Worm (Caenorhabditis elegans): ENCODE results near the gene tbc-16.

tbc-16 gene

DNA sequence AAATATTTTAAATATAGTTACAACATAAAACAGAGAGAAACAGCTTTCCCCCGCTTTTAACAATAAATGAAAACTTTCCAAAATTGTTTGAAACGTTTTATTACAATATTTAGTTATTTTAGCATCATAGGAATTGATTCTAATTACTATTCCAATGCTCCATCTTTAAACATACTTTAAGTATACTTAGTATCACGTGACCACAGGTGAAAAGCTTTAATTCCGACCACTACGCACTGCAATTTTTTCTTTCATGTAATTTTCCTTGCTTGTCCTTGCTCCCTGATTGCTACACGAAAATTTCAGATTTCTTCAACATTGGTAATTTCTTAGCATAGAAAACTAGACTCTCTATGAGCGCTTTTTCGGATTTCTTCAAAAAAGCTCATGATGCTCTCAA, at the start of gene tbc-16:
TSS of gene tbc-16 (plus strand) at position 301 of the 400 bp plus-strand sequence.
- no peak for TF ChIP-seq athp-1 (tag; optimal IDR thresholded peaks at IDR 0.05)
- TF ChIP-seq ceh-27 (GFP tag; optimal IDR thresholded peaks at IDR 0.05), result no peak
- no peak for TF ChIP-seq nhr-80 (tag; optimal IDR thresholded peaks at IDR 0.05)
- TF ChIP-seq ekl-4 (GFP tag; IDR thresholded peaks at IDR 0.05), result no peak
- no peak for TF ChIP-seq egl-44 (GFP tag; IDR thresholded peaks at IDR 0.05)
- TF ChIP-seq egl-18 (GFP tag; IDR thresholded peaks at IDR 0.05), result no peak
- no peak for TF ChIP-seq ets-4 (GFP tag; optimal IDR thresholded peaks at IDR 0.05)
- TF ChIP-seq rcor-1 (GFP tag; IDR thresholded peaks at IDR 0.05), result no peak
- TF ChIP-seq dpl-1 (GFP tag; optimal IDR thresholded peaks at IDR 0.05), result no peak
- no peak for TF ChIP-seq atf-7 (tag; optimal IDR thresholded peaks at IDR 0.05)
- TF ChIP-seq Y53G8AR.9 (GFP tag; conservative IDR thresholded peaks at IDR 0.05), result no peak
- TF ChIP-seq Y95B8A.8 (GFP tag; IDR thresholded peaks at IDR 0.05), result no peak
- TF ChIP-seq ama-1 (optimal IDR thresholded peaks at IDR 0.05), result no peak
- no peak for TF ChIP-seq ama-1 (GFP tag; optimal IDR thresholded peaks at IDR 0.05)
- TF ChIP-seq F49E8.2 (tag; optimal IDR thresholded peaks at IDR 0.05; ENCODE audit: insufficient read depth), result no peak
- no peak for TF ChIP-seq F37B4.10 (GFP tag; IDR thresholded peaks at IDR 0.05)
- TF ChIP-seq nhr-90 (tag; optimal IDR thresholded peaks at IDR 0.05), result no peak
- TF ChIP-seq lin-26 (GFP tag; IDR thresholded peaks at IDR 0.05), result no peak

DNA sequence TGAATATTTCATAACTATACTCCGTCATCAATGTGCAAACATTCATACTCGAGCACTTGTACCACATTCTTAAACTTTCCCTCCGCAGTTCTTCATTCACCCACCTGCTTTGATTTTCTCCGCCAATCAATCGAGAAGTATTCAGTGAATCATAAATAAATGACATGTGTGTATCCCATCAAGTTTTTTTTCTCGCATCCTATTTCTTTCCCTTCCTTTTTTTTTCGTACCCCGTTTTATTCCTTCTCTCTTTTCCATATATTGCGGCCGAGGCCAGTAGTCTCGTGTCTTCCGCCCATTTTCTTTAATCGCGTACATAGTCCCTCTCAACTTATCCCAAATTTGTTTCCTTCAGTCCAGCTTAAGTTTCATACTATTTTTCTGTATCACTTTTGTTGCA, 48.4 kb upstream of the tbc-16 start, which contains the start of gene atat-2:
TSS of gene atat-2 (plus strand) at position 398 of the 400 bp plus-strand sequence.
- TF ChIP-seq nhr-179 (tag; optimal IDR thresholded peaks at IDR 0.05) (no peak), F55B11.4 (tag; optimal IDR thresholded peaks at IDR 0.05; ENCODE audit: borderline replicate concordance, insufficient read depth) (no peak), repo-1 (tag; optimal IDR thresholded peaks at IDR 0.05) (no peak), Y53F4B.3 (GFP tag; IDR thresholded peaks at IDR 0.05) (no peak), ceh-91 (GFP tag; IDR thresholded peaks at IDR 0.05) (no peak), nhr-80 (tag; optimal IDR thresholded peaks at IDR 0.05) (no peak), cebp-1 (GFP tag; IDR thresholded peaks at IDR 0.05) (no peak), cebp-1 (tag; optimal IDR thresholded peaks at IDR 0.05) (peak; percentile 4), bed-1 (GFP tag; IDR thresholded peaks at IDR 0.05) (no peak)

DNA sequence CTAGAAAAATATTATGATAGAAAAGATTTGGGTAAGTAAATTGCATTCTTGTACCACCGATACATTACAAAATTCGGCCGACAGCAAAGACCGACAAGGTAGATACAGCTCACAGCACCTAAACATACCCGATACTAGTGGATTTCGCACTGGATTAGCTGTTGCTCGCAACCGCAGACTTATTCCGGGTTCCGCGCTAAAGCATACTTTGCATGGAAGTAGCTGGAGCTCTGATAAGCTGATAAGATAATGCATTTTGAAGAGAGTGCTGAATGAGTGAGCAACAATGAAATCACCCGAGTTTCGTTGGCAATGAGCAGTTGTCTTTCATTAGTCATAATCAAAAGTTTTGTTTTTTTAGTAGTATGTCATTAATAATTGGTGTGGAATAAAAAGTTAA, 46.7 kb upstream of the tbc-16 start:
- TF ChIP-seq nhr-90 (tag; optimal IDR thresholded peaks at IDR 0.05) (no peak), zfh-2 (GFP tag; conservative IDR thresholded peaks at IDR 0.05) (no peak), hsf-1 (GFP tag; IDR thresholded peaks at IDR 0.05) (no peak), B0035.1 (tag; optimal IDR thresholded peaks at IDR 0.05) (no peak), aptf-3 (GFP tag; IDR thresholded peaks at IDR 0.05) (no peak), F39B2.1 (GFP tag; IDR thresholded peaks at IDR 0.05) (no peak), lir-1 (GFP tag; conservative IDR thresholded peaks at IDR 0.05) (no peak)

DNA sequence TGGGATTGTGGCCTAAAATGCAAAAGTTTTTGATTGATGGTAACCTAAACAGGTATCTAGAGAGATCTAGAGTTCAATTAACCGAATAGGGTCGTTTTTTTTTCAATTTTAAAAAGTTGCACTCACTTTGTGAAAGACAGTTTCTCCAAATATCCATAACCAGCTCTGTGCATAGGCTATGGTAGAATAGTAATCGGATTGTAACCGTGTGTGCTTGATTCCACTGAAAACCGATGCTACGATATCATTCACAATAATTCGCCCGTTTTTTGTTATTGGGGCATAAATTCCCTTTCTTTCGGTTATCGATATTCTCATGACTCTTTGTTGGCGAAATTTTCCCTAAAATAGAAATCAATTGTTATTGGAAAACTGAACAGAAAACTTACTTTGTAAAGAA, 45.0 kb upstream of the tbc-16 start:
- TF ChIP-seq aptf-3 (GFP tag; IDR thresholded peaks at IDR 0.05) (no peak), ceh-91 (GFP tag; IDR thresholded peaks at IDR 0.05) (no peak), fkh-3 (tag; optimal IDR thresholded peaks at IDR 0.05) (no peak), attf-5 (GFP tag; optimal IDR thresholded peaks at IDR 0.05) (no peak), C06A6.2 (GFP tag; conservative IDR thresholded peaks at IDR 0.05) (no peak), dpff-1 (tag; optimal IDR thresholded peaks at IDR 0.05) (no peak), madf-3 (GFP tag; IDR thresholded peaks at IDR 0.05) (no peak)

Data from whole organism, young adult.